Worm (Caenorhabditis elegans) whole organism, early embryonic: ENCODE results near the gene srv-34.
"Not testable (repeated sequence)": the region's sequence is repeated elsewhere in the genome, so short reads cannot be mapped to it uniquely, and the experiment has no call there.

Experiments
- B0310.2 ChIP-seq: sonication (generic microtip); optimal IDR thresholded peaks from 2 replicates; lab custom pipeline; 2016; ENCODE audit warnings: mild to moderate bottlenecking, missing genetic modification characterization, missing compliant biosample characterization
- F13C5.2 ChIP-seq: sonication (generic microtip); optimal IDR thresholded peaks from 2 replicates; lab custom pipeline; 2017; ENCODE audit warnings: mild to moderate bottlenecking, missing genetic modification characterization, inconsistent platforms, missing compliant biosample characterization
- aly-1 ChIP-seq: sonication (generic microtip); optimal IDR thresholded peaks from 2 replicates; lab custom pipeline; 2016; ENCODE audit warnings: missing genetic modification characterization, missing compliant biosample characterization
- ama-1 ChIP-seq: fragments of 150-350 bp; optimal IDR thresholded peaks from 2 replicates; lab custom pipeline; 2014
- ceh-13 ChIP-seq: fragments of 200-800 bp; sonication (Bioruptor generic); optimal IDR thresholded peaks from 2 replicates; lab custom pipeline; 2018; ENCODE audit warnings: mild to moderate bottlenecking, missing genetic modification characterization, missing compliant biosample characterization
- ceh-36 ChIP-seq: sonication (generic microtip); optimal IDR thresholded peaks from 2 replicates; lab custom pipeline; 2016; ENCODE audit warnings: missing genetic modification characterization, inconsistent platforms, missing compliant biosample characterization
- ets-7 ChIP-seq: sonication (generic microtip); optimal IDR thresholded peaks from 2 replicates; lab custom pipeline; 2016; ENCODE audit warnings: missing genotype, missing genetic modification characterization, missing compliant biosample characterization
- flt-1 ChIP-seq: fragments of 200-800 bp; sonication (Bioruptor generic); IDR thresholded peaks from 2 replicates; pipeline ENCODE4 v1.3.6; 2022; ENCODE audit warnings: missing genetic modification characterization, missing compliant biosample characterization
- hmbx-1 ChIP-seq: sonication (generic microtip); optimal IDR thresholded peaks from 2 replicates; lab custom pipeline; 2016; ENCODE audit warnings: mild to moderate bottlenecking, missing genetic modification characterization, missing compliant biosample characterization
- pes-1 ChIP-seq: fragments of 200-800 bp; sonication (Bioruptor generic); IDR thresholded peaks from 2 replicates; pipeline ENCODE4 v1.3.6; 2022; ENCODE audit warnings: missing genetic modification reagents, missing genetic modification characterization, missing compliant biosample characterization
- sea-1 ChIP-seq: fragments of 200-800 bp; sonication (Bioruptor generic); conservative IDR thresholded peaks from 2 replicates; pipeline ENCODE4 v1.3.6; 2022; ENCODE audit warnings: missing genetic modification characterization, missing compliant biosample characterization
- tbx-37 ChIP-seq: fragments of 200-800 bp; sonication (Bioruptor generic); conservative IDR thresholded peaks from 2 replicates; pipeline ENCODE4 v1.3.6; 2022; ENCODE audit warnings: missing genetic modification reagents, missing genetic modification characterization, missing compliant biosample characterization

ce11 chrV:16338287-16339092, 36.1 kb downstream of the srv-34 start, which contains the start of gene slc-9B.2:
- not testable (repeated sequence) for TF ChIP-seq ets-7 (tag; lab: Kevin White, UChicago); ama-1; tbx-37; sea-1 (GFP tag; lab: Robert Waterston, UW); ceh-36 (tag; lab: Kevin White, UChicago); F13C5.2; pes-1 (GFP tag; lab: Robert Waterston, UW); hmbx-1; flt-1; ceh-13 (GFP tag; lab: Kevin White, UChicago); aly-1 (tag; lab: Kevin White, UChicago); B0310.2 (tag; lab: Kevin White, UChicago)
